Worm (Caenorhabditis elegans): ENCODE measurements around the gene rle-1.

rle-1 gene

DNA sequence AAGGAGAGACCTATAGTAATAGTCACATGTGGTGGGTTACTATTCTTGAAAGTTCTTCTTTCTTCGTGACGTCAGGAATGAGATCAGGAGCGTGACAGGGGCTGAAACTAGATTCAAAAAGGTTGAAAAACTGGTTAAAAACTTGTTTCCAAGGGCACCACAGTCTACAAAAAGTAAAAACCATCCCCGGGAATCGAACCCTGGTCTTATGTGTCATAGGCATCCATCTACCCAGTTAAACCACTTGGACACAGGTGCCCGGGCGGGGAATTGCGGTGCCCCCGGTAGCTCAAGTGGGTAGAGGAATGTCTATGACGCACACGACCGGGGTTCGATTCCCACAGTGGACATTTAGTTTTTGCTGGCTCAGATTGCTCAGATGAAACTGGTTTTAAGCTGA lies 21.2 kb downstream of the rle-1 start:
- TF ChIP-seq B0310.2 (tag; optimal IDR thresholded peaks at IDR 0.05) (no peak), hnd-1 (tag; optimal IDR thresholded peaks at IDR 0.05) (no peak), tbx-37 (GFP tag; conservative IDR thresholded peaks at IDR 0.05) (no peak), ets-7 (tag; optimal IDR thresholded peaks at IDR 0.05) (no peak), hmg-4 (GFP tag; optimal IDR thresholded peaks at IDR 0.05) (no peak), hmbx-1 (tag; optimal IDR thresholded peaks at IDR 0.05) (no peak), scrt-1 (GFP tag; IDR thresholded peaks at IDR 0.05) (no peak), pes-1 (GFP tag; IDR thresholded peaks at IDR 0.05) (no peak), tbx-11 (GFP tag; IDR thresholded peaks at IDR 0.05) (no peak), ceh-36 (tag; optimal IDR thresholded peaks at IDR 0.05) (no peak), tra-4 (tag; optimal IDR thresholded peaks at IDR 0.05) (no peak), ceh-13 (GFP tag; optimal IDR thresholded peaks at IDR 0.05) (no peak), ama-1 (optimal IDR thresholded peaks at IDR 0.05) (no peak), aly-1 (tag; optimal IDR thresholded peaks at IDR 0.05) (no peak), sea-1 (GFP tag; conservative IDR thresholded peaks at IDR 0.05) (no peak), F13C5.2 (tag; optimal IDR thresholded peaks at IDR 0.05) (no peak), flt-1 (GFP tag; IDR thresholded peaks at IDR 0.05) (no peak)

DNA sequence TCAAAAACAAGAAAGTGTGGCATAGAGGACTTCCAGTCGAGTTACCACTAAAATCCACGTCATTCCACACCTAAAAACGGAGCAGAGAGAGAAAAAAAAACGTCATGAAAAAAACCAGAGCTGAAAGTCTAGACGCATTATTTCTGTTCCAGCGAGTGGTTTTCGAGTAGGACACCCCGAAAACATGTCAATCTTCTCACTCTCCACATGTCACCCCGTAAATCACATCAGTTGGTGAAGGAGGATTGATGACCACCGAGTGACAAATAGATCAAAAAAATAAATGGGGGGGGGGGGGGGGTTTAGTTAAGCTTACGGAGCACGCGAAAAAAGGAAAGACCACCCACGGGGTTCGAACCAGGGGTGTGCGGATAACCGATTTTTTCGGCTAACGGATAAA lies 21.7 kb downstream of the rle-1 start:
- no peak for TF ChIP-seq scrt-1 (GFP tag; IDR thresholded peaks at IDR 0.05)
- no peak for TF ChIP-seq flt-1 (GFP tag; IDR thresholded peaks at IDR 0.05)
- no peak for TF ChIP-seq ceh-36 (tag; optimal IDR thresholded peaks at IDR 0.05)
- TF ChIP-seq tbx-37 (GFP tag; conservative IDR thresholded peaks at IDR 0.05) = no peak
- TF ChIP-seq hmg-4 (GFP tag; optimal IDR thresholded peaks at IDR 0.05) = no peak

DNA sequence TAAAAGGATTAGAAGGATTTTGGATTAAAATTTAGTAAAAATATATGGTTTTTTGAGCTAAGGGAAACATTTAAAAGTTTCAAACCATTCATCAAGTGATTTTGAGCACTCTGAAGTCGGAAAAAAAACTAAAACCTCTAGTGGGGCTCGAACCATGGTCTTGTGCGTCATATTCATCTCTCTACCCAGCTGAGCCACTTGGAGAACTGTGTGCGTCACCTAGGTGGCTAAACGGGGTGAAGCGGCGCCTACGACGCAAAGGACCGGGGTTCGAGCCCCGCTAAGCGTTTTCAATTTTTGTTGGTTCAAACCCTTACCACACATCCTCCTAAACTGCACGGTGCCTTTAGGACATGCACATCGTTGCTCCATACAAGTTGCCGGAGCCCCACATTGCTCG lies 24.3 kb downstream of the rle-1 start:
- no peak for TF ChIP-seq scrt-1 (GFP tag; IDR thresholded peaks at IDR 0.05)
- no peak for TF ChIP-seq sea-1 (GFP tag; conservative IDR thresholded peaks at IDR 0.05)
- TF ChIP-seq aly-1 (tag; optimal IDR thresholded peaks at IDR 0.05) = no peak
- TF ChIP-seq hmbx-1 (tag; optimal IDR thresholded peaks at IDR 0.05) = no peak
- TF ChIP-seq ama-1 (optimal IDR thresholded peaks at IDR 0.05) = no peak
- TF ChIP-seq ets-7 (tag; optimal IDR thresholded peaks at IDR 0.05) = no peak
- no peak for TF ChIP-seq F13C5.2 (tag; optimal IDR thresholded peaks at IDR 0.05)
- TF ChIP-seq ceh-13 (GFP tag; optimal IDR thresholded peaks at IDR 0.05) = no peak
- no peak for TF ChIP-seq pes-1 (GFP tag; IDR thresholded peaks at IDR 0.05)
- no peak for TF ChIP-seq tbx-37 (GFP tag; conservative IDR thresholded peaks at IDR 0.05)

ce11 chrIII:10962910-10963309 lies 26.9 kb downstream of the rle-1 start:
- TF ChIP-seq hmbx-1 (tag; optimal IDR thresholded peaks at IDR 0.05) = no peak
- TF ChIP-seq ceh-36 (tag; optimal IDR thresholded peaks at IDR 0.05) = no peak
- no peak for TF ChIP-seq hnd-1 (tag; optimal IDR thresholded peaks at IDR 0.05)
- TF ChIP-seq ets-7 (tag; optimal IDR thresholded peaks at IDR 0.05) = no peak
- TF ChIP-seq hmg-4 (GFP tag; optimal IDR thresholded peaks at IDR 0.05) = no peak
- no peak for TF ChIP-seq tbx-11 (GFP tag; IDR thresholded peaks at IDR 0.05)
- TF ChIP-seq tra-4 (tag; optimal IDR thresholded peaks at IDR 0.05) = no peak
- no peak for TF ChIP-seq ceh-13 (GFP tag; optimal IDR thresholded peaks at IDR 0.05)

DNA sequence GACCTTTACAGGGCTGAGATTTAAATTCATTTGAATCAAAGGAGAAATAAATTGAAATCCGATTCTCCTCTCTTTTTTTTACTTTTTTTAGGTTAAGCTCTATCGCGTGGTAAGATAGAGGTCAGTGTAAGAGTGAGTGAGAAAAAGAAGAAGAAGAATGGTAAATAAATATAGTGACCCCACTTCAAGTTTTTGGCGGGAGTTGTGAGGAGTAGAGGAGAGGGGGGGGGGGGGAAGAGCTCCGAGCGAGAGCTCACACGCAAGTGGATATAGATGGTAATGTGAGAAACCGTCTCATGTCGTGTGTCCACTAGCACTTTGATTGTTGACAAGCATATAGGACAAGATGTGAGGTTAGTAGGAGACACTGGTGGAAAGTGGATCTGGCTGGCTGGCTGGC lies 31.0 kb downstream of the rle-1 start, which contains the start of gene W05B2.2:
TSS of gene W05B2.2 (minus strand) at position 101 of the 400 bp plus-strand sequence.
- TF ChIP-seq B0310.2 (tag; optimal IDR thresholded peaks at IDR 0.05) (no peak), hmg-4 (GFP tag; optimal IDR thresholded peaks at IDR 0.05) (no peak), pes-1 (GFP tag; IDR thresholded peaks at IDR 0.05) (no peak), ama-1 (optimal IDR thresholded peaks at IDR 0.05) (no peak)

- no peak for TF ChIP-seq scrt-1 (GFP tag; IDR thresholded peaks at IDR 0.05)
- no peak for TF ChIP-seq tbx-11 (GFP tag; IDR thresholded peaks at IDR 0.05)
- TF ChIP-seq B0310.2 (tag; optimal IDR thresholded peaks at IDR 0.05) = no peak
- no peak for TF ChIP-seq pes-1 (GFP tag; IDR thresholded peaks at IDR 0.05)
These were observed 33.6 kb downstream of the rle-1 start, which contains the start of gene dhc-4 for ce11 chrIII:10969644-10970043. Gene dhc-4, plus strand, starts transcription at chrIII:10969944.

DNA sequence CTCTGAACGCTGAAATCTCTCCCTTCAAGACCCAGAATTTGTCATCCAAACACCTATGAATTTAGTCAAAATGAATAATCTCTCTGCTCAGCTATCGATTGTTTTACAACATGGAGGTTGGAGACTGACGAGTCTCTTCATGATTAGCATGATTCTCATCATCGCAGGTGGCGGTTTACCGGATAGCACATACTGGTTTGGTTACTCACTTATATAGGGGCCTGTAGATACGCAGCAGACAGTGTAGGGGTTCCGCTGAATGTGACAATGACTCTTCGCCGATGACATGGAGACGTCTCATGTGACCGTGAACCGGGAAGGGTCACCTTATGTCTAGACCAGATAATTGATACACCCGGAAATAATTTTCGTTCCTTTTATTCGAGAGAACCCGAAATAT lies 40.5 kb downstream of the rle-1 start:
- no peak for TF ChIP-seq flt-1 (GFP tag; IDR thresholded peaks at IDR 0.05)
- TF ChIP-seq B0310.2 (tag; optimal IDR thresholded peaks at IDR 0.05) = no peak
- no peak for TF ChIP-seq ceh-36 (tag; optimal IDR thresholded peaks at IDR 0.05)
- no peak for TF ChIP-seq ets-7 (tag; optimal IDR thresholded peaks at IDR 0.05)
- TF ChIP-seq sea-1 (GFP tag; conservative IDR thresholded peaks at IDR 0.05) = no peak
- TF ChIP-seq ama-1 (optimal IDR thresholded peaks at IDR 0.05) = no peak
- TF ChIP-seq ceh-13 (GFP tag; optimal IDR thresholded peaks at IDR 0.05) = no peak
- no peak for TF ChIP-seq aly-1 (tag; optimal IDR thresholded peaks at IDR 0.05)
- no peak for TF ChIP-seq hmg-4 (GFP tag; optimal IDR thresholded peaks at IDR 0.05)
- TF ChIP-seq tra-4 (tag; optimal IDR thresholded peaks at IDR 0.05) = no peak
- TF ChIP-seq hnd-1 (tag; optimal IDR thresholded peaks at IDR 0.05) = no peak
- no peak for TF ChIP-seq hmbx-1 (tag; optimal IDR thresholded peaks at IDR 0.05)

ce11 chrIII:10981555-10981954 lies 45.5 kb downstream of the rle-1 start:
- TF ChIP-seq sea-1 (GFP tag; conservative IDR thresholded peaks at IDR 0.05) (no peak), tbx-37 (GFP tag; conservative IDR thresholded peaks at IDR 0.05) (no peak), F13C5.2 (tag; optimal IDR thresholded peaks at IDR 0.05) (no peak), hnd-1 (tag; optimal IDR thresholded peaks at IDR 0.05) (no peak), hmg-4 (GFP tag; optimal IDR thresholded peaks at IDR 0.05) (no peak), tra-4 (tag; optimal IDR thresholded peaks at IDR 0.05) (no peak), ceh-13 (GFP tag; optimal IDR thresholded peaks at IDR 0.05) (no peak), ets-7 (tag; optimal IDR thresholded peaks at IDR 0.05) (no peak), hmbx-1 (tag; optimal IDR thresholded peaks at IDR 0.05) (no peak), pes-1 (GFP tag; IDR thresholded peaks at IDR 0.05) (no peak), B0310.2 (tag; optimal IDR thresholded peaks at IDR 0.05) (no peak), tbx-11 (GFP tag; IDR thresholded peaks at IDR 0.05) (no peak), ceh-36 (tag; optimal IDR thresholded peaks at IDR 0.05) (no peak)

All from whole organism, early embryonic.